Worm (Caenorhabditis elegans): Measurements from ENCODE around the gene K04G7.1.

Gene K04G7.1

DNA sequence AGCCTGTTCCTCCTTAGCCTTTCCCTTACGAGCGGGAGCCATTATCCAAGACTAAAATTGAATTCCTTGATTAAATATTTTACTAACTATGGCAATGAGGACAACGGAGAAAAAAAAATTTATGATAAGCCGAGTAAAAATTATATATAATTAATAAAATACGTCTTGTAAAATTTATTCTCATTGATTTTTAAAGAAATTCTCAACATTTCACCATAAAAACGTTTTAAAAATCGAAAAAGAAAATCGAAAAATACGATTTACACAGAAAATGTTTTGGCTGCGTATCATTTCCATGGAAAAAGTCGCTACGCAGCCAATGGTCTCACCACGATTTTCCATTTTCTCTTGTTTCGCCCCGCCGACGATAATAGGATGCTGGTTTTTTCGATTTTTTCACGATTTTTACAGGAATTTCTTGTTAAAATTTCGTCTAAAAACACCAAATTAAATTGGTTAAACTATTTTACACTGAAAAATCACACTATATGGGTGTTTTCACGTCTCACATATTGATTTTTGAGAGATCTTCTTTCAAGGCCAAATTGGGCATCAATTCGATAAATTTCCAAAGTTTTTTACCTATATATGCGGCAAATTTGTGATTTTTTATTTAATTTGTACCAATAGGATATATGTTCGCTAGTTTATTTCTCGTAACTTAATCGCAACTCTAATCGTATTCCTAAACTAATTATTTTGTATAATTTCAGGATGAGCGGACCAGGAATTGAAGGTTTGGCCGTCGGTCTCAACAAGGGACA, 17.2 kb downstream of the K04G7.1 start, which contains the start of the genes rps-14 and rpl-36 (continued):
- TF ChIP-seq snu-23 (GFP tag; optimal IDR thresholded peaks at IDR 0.05) (peak; percentile 95), alr-1 (tag; optimal IDR thresholded peaks at IDR 0.05; ENCODE audit: borderline replicate concordance) (no peak), efl-3 (GFP tag; optimal IDR thresholded peaks at IDR 0.05) (no peak), mep-1 (tag; optimal IDR thresholded peaks at IDR 0.05) (peak; percentile 96), lin-39 (tag; optimal IDR thresholded peaks at IDR 0.05) (peak; percentile 62), efl-1 (optimal IDR thresholded peaks at IDR 0.05) (peak; percentile 90 to 92), efl-1 (GFP tag; optimal IDR thresholded peaks at IDR 0.05 in 1 of 2) (peak; percentile 82 to 97), unc-130 (tag; optimal IDR thresholded peaks at IDR 0.05) (peak; percentile 96), snpc-4 (tag; optimal IDR thresholded peaks at IDR 0.05) (peak; percentile 82), nhr-11 (tag; optimal IDR thresholded peaks at IDR 0.05) (peak; percentile 30), hlh-4 (tag; optimal IDR thresholded peaks at IDR 0.05) (no peak), mdl-1 (tag; optimal IDR thresholded peaks at IDR 0.05) (peak in 1 of 2 experiments; percentile 82), C16A3.4 (tag; optimal IDR thresholded peaks at IDR 0.05) (peak; percentile 96), grh-1 (GFP tag; IDR thresholded peaks at IDR 0.05) (peak; percentile 70), nhr-12 (tag; optimal IDR thresholded peaks at IDR 0.05) (no peak), ceh-8 (GFP tag; optimal IDR thresholded peaks at IDR 0.05) (peak; percentile 67), egl-27 (tag; optimal IDR thresholded peaks at IDR 0.05) (peak in 1 of 2 experiments; percentile 59), tlp-1 (tag; optimal IDR thresholded peaks at IDR 0.05) (no peak), aly-2 (tag; optimal IDR thresholded peaks at IDR 0.05) (peak; percentile 47), xbp-1 (tag; optimal IDR thresholded peaks at IDR 0.05) (peak; percentile 94), skn-1 (tag; optimal IDR thresholded peaks at IDR 0.05) (peak; percentile 94), jun-1 (tag; optimal IDR thresholded peaks at IDR 0.05) (peak; percentile 86), nhr-28 (tag; optimal IDR thresholded peaks at IDR 0.05) (no peak), nhr-84 (tag; optimal IDR thresholded peaks at IDR 0.05) (no peak), mab-9 (GFP tag; IDR thresholded peaks at IDR 0.05) (peak; percentile 59), ceh-88 (GFP tag; IDR thresholded peaks at IDR 0.05) (peak; percentile 68), nhr-76 (tag; optimal IDR thresholded peaks at IDR 0.05) (no peak), lin-15B (tag; optimal IDR thresholded peaks at IDR 0.05) (peak; percentile 90), ztf-4 (tag; optimal IDR thresholded peaks at IDR 0.05) (peak; percentile 67), lir-3 (tag; optimal IDR thresholded peaks at IDR 0.05; ENCODE audit: poor library complexity) (peak; percentile 77), pax-3 (tag; optimal IDR thresholded peaks at IDR 0.05) (peak; percentile 72), mef-2 (tag; optimal IDR thresholded peaks at IDR 0.05) (peak; percentile 27), fkh-10 (GFP tag; optimal IDR thresholded peaks at IDR 0.05) (peak; percentile 66), fkh-8 (tag; optimal IDR thresholded peaks at IDR 0.05) (peak; percentile 88), pag-3 (tag; optimal IDR thresholded peaks at IDR 0.05; ENCODE audit: borderline replicate concordance, insufficient read depth) (no peak), zip-4 (GFP tag; optimal IDR thresholded peaks at IDR 0.05) (peak; percentile 66), C04F5.9 (tag; optimal IDR thresholded peaks at IDR 0.05) (peak; percentile 78), hlh-17 (GFP tag; optimal IDR thresholded peaks at IDR 0.05; ENCODE audit: borderline replicate concordance) (no peak), lsy-2 (tag; optimal IDR thresholded peaks at IDR 0.05) (peak; percentile 95 to 96), rnt-1 (tag; optimal IDR thresholded peaks at IDR 0.05) (peak; percentile 90), C34B4.2 (tag; optimal IDR thresholded peaks at IDR 0.05) (no peak)

- no peak for TF ChIP-seq ceh-8 (GFP tag; optimal IDR thresholded peaks at IDR 0.05)
- TF ChIP-seq elt-2 (tag; optimal IDR thresholded peaks at IDR 0.05): no peak
- peak; percentile 41 for TF ChIP-seq ama-1 (optimal IDR thresholded peaks at IDR 0.05)
- TF ChIP-seq tbx-2 (tag; optimal IDR thresholded peaks at IDR 0.05): no peak
- TF ChIP-seq swsn-7 (tag; optimal IDR thresholded peaks at IDR 0.05): no peak
- no peak for TF ChIP-seq nhr-20 (tag; optimal IDR thresholded peaks at IDR 0.05)
- no peak for TF ChIP-seq mep-1 (tag; optimal IDR thresholded peaks at IDR 0.05)
- TF ChIP-seq sup-37 (GFP tag; optimal IDR thresholded peaks at IDR 0.05): no peak
- peak in 1 of 2 experiments; percentile 28 for TF ChIP-seq lsy-2 (tag; optimal IDR thresholded peaks at IDR 0.05)
- no peak for TF ChIP-seq unc-130 (tag; optimal IDR thresholded peaks at IDR 0.05)
- peak; percentile 5 for TF ChIP-seq nhr-90 (tag; optimal IDR thresholded peaks at IDR 0.05; ENCODE audit: poor library complexity)
- no peak for TF ChIP-seq C04F5.9 (tag; optimal IDR thresholded peaks at IDR 0.05)
- no peak for TF ChIP-seq nhr-237 (tag; optimal IDR thresholded peaks at IDR 0.05)
- no peak for TF ChIP-seq ztf-4 (tag; optimal IDR thresholded peaks at IDR 0.05)
- TF ChIP-seq isw-1 (GFP tag; IDR thresholded peaks at IDR 0.05): no peak
- TF ChIP-seq mdl-1 (tag; optimal IDR thresholded peaks at IDR 0.05): no peak
- TF ChIP-seq ztf-11 (tag; optimal IDR thresholded peaks at IDR 0.05): no peak
- TF ChIP-seq hlh-4 (tag; optimal IDR thresholded peaks at IDR 0.05): no peak
- no peak for TF ChIP-seq ceh-90 (tag; optimal IDR thresholded peaks at IDR 0.05)
- TF ChIP-seq grh-1 (GFP tag; IDR thresholded peaks at IDR 0.05): no peak
These were observed 18.1 kb downstream of the K04G7.1 start, which contains the start of gene ndab-2 for ce11 chrIII:7180613-7181012. Gene ndab-2 (plus strand): TSS chrIII:7180752.

Measured in whole organism, L1 larva.